Worm (Caenorhabditis elegans) whole organism, L4/young adult: ENCODE data around the gene R13A5.11.

ENCODE experiments used
- W03F9.2 ChIP-seq: fragments of 150-350 bp; optimal IDR thresholded peaks from 2 replicates; lab custom pipeline; 2014; ENCODE audit warnings: missing biosample characterization, missing genetic modification characterization
- dao-5 ChIP-seq: sonication (generic microtip); optimal IDR thresholded peaks from 2 replicates; lab custom pipeline; 2016; ENCODE audit warnings: missing genotype, missing genetic modification characterization, moderate library complexity, missing compliant biosample characterization
- him-1 ChIP-seq: sonication (generic microtip); optimal IDR thresholded peaks from 2 replicates; lab custom pipeline; 2016; ENCODE audit warnings: missing genotype, missing genetic modification reagents, missing genetic modification characterization, missing compliant biosample characterization

DNA sequence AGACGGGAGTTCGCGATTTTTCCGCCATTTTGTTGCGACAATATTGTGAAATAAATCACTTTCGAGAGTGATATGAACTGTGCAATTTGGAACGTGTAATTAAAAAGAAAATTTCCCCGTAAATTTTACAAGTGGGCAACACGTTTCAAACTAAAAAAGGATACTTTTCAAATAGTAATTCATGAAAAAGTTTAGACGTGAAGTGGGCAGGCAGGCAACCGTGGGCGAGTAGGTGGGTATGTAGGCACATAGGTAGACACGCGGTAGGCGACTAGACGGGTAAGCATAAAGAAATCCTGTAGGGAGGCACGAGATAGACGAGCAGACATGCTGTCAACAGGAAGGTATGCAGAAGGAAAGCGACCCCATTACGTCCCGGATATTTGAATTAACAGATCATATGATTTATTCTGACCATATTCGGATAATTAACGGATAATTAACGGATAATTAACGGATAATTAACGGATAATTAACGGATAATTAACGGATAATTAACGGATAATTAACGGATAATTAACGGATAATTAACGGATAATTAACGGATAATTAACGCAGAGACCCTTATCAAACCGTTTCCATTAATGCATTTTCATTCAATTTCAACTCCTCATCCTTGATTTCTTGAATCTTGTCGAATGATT lies at the start of gene R13A5.11:
- TF ChIP-seq W03F9.2 = no peak
- no peak for TF ChIP-seq him-1
- TF ChIP-seq dao-5 (tag; lab: Kevin White, UChicago) = no peak
